Worm (Caenorhabditis elegans): ENCODE data around the gene Y22D7AL.11.

Y22D7AL.11 gene

ce11 chrIII:1638345-1638744, 4.2 kb upstream of the Y22D7AL.11 start:
- TF ChIP-seq unc-62 (GFP tag; optimal IDR thresholded peaks at IDR 0.05) (no peak), nhr-23 (tag; optimal IDR thresholded peaks at IDR 0.05) (no peak), ceh-9 (tag; optimal IDR thresholded peaks at IDR 0.05) (no peak), nhr-25 (tag; optimal IDR thresholded peaks at IDR 0.05) (no peak), fos-1 (tag; optimal IDR thresholded peaks at IDR 0.05) (no peak), ceh-82 (tag; optimal IDR thresholded peaks at IDR 0.05) (no peak), eor-1 (tag; optimal IDR thresholded peaks at IDR 0.05) (no peak), nhr-28 (tag; optimal IDR thresholded peaks at IDR 0.05) (no peak), ama-1 (optimal IDR thresholded peaks at IDR 0.05) (no peak), fkh-10 (GFP tag; optimal IDR thresholded peaks at IDR 0.05) (no peak)

- TF ChIP-seq nhr-11 (tag; optimal IDR thresholded peaks at IDR 0.05) (no peak), egl-27 (tag; optimal IDR thresholded peaks at IDR 0.05) (no peak), ceh-16 (tag; optimal IDR thresholded peaks at IDR 0.05) (no peak), fkh-10 (GFP tag; optimal IDR thresholded peaks at IDR 0.05) (no peak), unc-62 (GFP tag; optimal IDR thresholded peaks at IDR 0.05) (no peak), eor-1 (tag; optimal IDR thresholded peaks at IDR 0.05) (no peak), mml-1 (tag; optimal IDR thresholded peaks at IDR 0.05) (no peak), elt-1 (tag; optimal IDR thresholded peaks at IDR 0.05) (no peak)
These were observed 7.6 kb downstream of the Y22D7AL.11 start, which contains the start of gene Y22D7AL.4 for ce11 chrIII:1626524-1626923. Gene Y22D7AL.4, plus strand, starts transcription at chrIII:1626632.

ce11 chrIII:1625660-1626275, 8.4 kb downstream of the Y22D7AL.11 start:
- TF ChIP-seq unc-39 (tag; optimal IDR thresholded peaks at IDR 0.05) (no peak), ceh-28 (tag; optimal IDR thresholded peaks at IDR 0.05) (no peak), nhr-11 (tag; optimal IDR thresholded peaks at IDR 0.05) (no peak), ceh-16 (tag; optimal IDR thresholded peaks at IDR 0.05) (no peak), nhr-237 (tag; optimal IDR thresholded peaks at IDR 0.05) (no peak), lin-15B (tag; optimal IDR thresholded peaks at IDR 0.05) (no peak), ZK546.5 (tag; optimal IDR thresholded peaks at IDR 0.05) (no peak), elt-1 (tag; optimal IDR thresholded peaks at IDR 0.05) (no peak), fos-1 (tag; optimal IDR thresholded peaks at IDR 0.05) (no peak), nhr-43 (tag; optimal IDR thresholded peaks at IDR 0.05; ENCODE audit: poor library complexity, severe bottlenecking) (no peak), hmg-11 (tag; optimal IDR thresholded peaks at IDR 0.05) (no peak), daf-12 (tag; optimal IDR thresholded peaks at IDR 0.05) (no peak), lin-39 (tag; optimal IDR thresholded peaks at IDR 0.05) (no peak), fkh-10 (GFP tag; optimal IDR thresholded peaks at IDR 0.05) (no peak), unc-62 (GFP tag; optimal IDR thresholded peaks at IDR 0.05) (no peak), mml-1 (tag; optimal IDR thresholded peaks at IDR 0.05) (no peak), eor-1 (tag; optimal IDR thresholded peaks at IDR 0.05) (no peak), nhr-12 (tag; optimal IDR thresholded peaks at IDR 0.05) (no peak), elt-2 (tag; optimal IDR thresholded peaks at IDR 0.05) (no peak)

ce11 chrIII:1622329-1622728, 11.8 kb downstream of the Y22D7AL.11 start:
- TF ChIP-seq mdl-1 (tag; optimal IDR thresholded peaks at IDR 0.05) (no peak), unc-39 (tag; optimal IDR thresholded peaks at IDR 0.05) (no peak), eor-1 (tag; optimal IDR thresholded peaks at IDR 0.05) (no peak), skn-1 (tag; optimal IDR thresholded peaks at IDR 0.05) (no peak), ama-1 (optimal IDR thresholded peaks at IDR 0.05) (no peak), nhr-76 (tag; optimal IDR thresholded peaks at IDR 0.05) (no peak), nhr-23 (tag; optimal IDR thresholded peaks at IDR 0.05) (no peak), mml-1 (tag; optimal IDR thresholded peaks at IDR 0.05) (no peak), nhr-77 (tag; optimal IDR thresholded peaks at IDR 0.05) (no peak), ceh-28 (tag; optimal IDR thresholded peaks at IDR 0.05) (peak; percentile 14), pha-4 (tag; optimal IDR thresholded peaks at IDR 0.05) (no peak), nhr-25 (tag; optimal IDR thresholded peaks at IDR 0.05) (no peak), lin-39 (tag; optimal IDR thresholded peaks at IDR 0.05) (no peak), nhr-11 (tag; optimal IDR thresholded peaks at IDR 0.05) (no peak), nfya-1 (tag; optimal IDR thresholded peaks at IDR 0.05; ENCODE audit: insufficient read depth) (peak; percentile 41), nhr-28 (tag; optimal IDR thresholded peaks at IDR 0.05) (no peak), elt-3 (tag; optimal IDR thresholded peaks at IDR 0.05) (no peak), elt-2 (tag; optimal IDR thresholded peaks at IDR 0.05) (peak; percentile 74), jun-1 (tag; optimal IDR thresholded peaks at IDR 0.05) (no peak), nhr-43 (tag; optimal IDR thresholded peaks at IDR 0.05; ENCODE audit: poor library complexity, severe bottlenecking) (no peak), ztf-4 (tag; optimal IDR thresholded peaks at IDR 0.05) (no peak), pqm-1 (tag; optimal IDR thresholded peaks at IDR 0.05) (peak; percentile 39), ceh-16 (tag; optimal IDR thresholded peaks at IDR 0.05) (no peak), lin-15B (tag; optimal IDR thresholded peaks at IDR 0.05) (no peak)

Measured in whole organism, L3 larva.